Fruit fly (Drosophila melanogaster) whole organism, embryonic: ENCODE measurements around the gene tral.

Source experiments
- Abd-B ChIP-seq: fragments of 200-800 bp; sonication (Bioruptor generic); optimal IDR thresholded peaks from 2 replicates; lab custom pipeline; 2018; ENCODE audit warnings: missing biosample characterization, mild to moderate bottlenecking, missing genetic modification characterization, moderate library complexity
- Awh ChIP-seq: fragments of 200-800 bp; sonication (Bioruptor generic); IDR thresholded peaks from 2 replicates; pipeline ENCODE4, ENCODE4 v1.3.6; 2022; ENCODE audit warnings: missing biosample characterization, missing genetic modification characterization
- B-H1 ChIP-seq: fragments of 200-800 bp; sonication (Bioruptor generic); IDR thresholded peaks from 3 replicates; pipeline ENCODE4 v1.3.6; 2022; ENCODE audit warnings: missing biosample characterization, missing genetic modification characterization
- B-H2 ChIP-seq: fragments of 200-800 bp; sonication (Bioruptor generic); optimal IDR thresholded peaks from 2 replicates; lab custom pipeline; 2018; ENCODE audit warnings: missing biosample characterization, mild to moderate bottlenecking, missing genetic modification characterization
- CG12299 ChIP-seq: fragments of 200-800 bp; sonication (Bioruptor generic); optimal IDR thresholded peaks from 2 replicates; lab custom pipeline; 2018; ENCODE audit warnings: missing biosample characterization, mild to moderate bottlenecking, missing genetic modification characterization
- CG14014 ChIP-seq: fragments of 200-800 bp; sonication (Bioruptor generic); IDR thresholded peaks from 2 replicates; pipeline ENCODE4 v1.3.6; 2022; ENCODE audit warnings: missing biosample characterization, missing genetic modification characterization
- CG15073 ChIP-seq: fragments of 200-800 bp; sonication (Bioruptor generic); optimal IDR thresholded peaks from 2 replicates; lab custom pipeline; 2016; ENCODE audit warnings: missing biosample characterization, missing genetic modification characterization
- CG1529 ChIP-seq: fragments of 200-800 bp; sonication (Bioruptor generic); optimal IDR thresholded peaks from 3 replicates; lab custom pipeline; 2018; ENCODE audit warnings: missing biosample characterization, missing genetic modification characterization
- CG1647 ChIP-seq: fragments of 200-800 bp; sonication (Bioruptor generic); optimal IDR thresholded peaks from 3 replicates; lab custom pipeline; 2016; ENCODE audit warnings: missing biosample characterization, missing genetic modification characterization
- CG17612 ChIP-seq: fragments of 200-800 bp; sonication (Bioruptor generic); IDR thresholded peaks from 2 replicates; pipeline ENCODE4 v1.3.6; 2022; ENCODE audit warnings: missing biosample characterization, missing genetic modification characterization
- CG17802 ChIP-seq: fragments of 200-800 bp; sonication (Bioruptor generic); optimal IDR thresholded peaks from 2 replicates; lab custom pipeline; 2018; ENCODE audit warnings: missing biosample characterization, mild to moderate bottlenecking, missing genetic modification characterization, moderate library complexity
- CG18764 ChIP-seq: fragments of 200-800 bp; sonication (Bioruptor generic); optimal IDR thresholded peaks from 3 replicates; lab custom pipeline; 2016; ENCODE audit warnings: missing biosample characterization, missing genetic modification characterization
- CG31224 ChIP-seq: fragments of 200-800 bp; sonication (Bioruptor generic); IDR thresholded peaks from 2 replicates; pipeline ENCODE4 v1.3.6; 2022; ENCODE audit warnings: missing biosample characterization, missing genetic modification characterization
- CG31365 ChIP-seq: fragments of 200-800 bp; sonication (Bioruptor generic); optimal IDR thresholded peaks from 2 replicates; lab custom pipeline; 2018; ENCODE audit warnings: missing biosample characterization, mild to moderate bottlenecking, missing genetic modification characterization
- CG3407 ChIP-seq: fragments of 200-800 bp; sonication (Bioruptor generic); optimal IDR thresholded peaks from 2 replicates; lab custom pipeline; 2018; ENCODE audit warnings: missing biosample characterization, mild to moderate bottlenecking, missing genetic modification characterization
- CG4854 ChIP-seq: fragments of 200-800 bp; sonication (Bioruptor generic); optimal IDR thresholded peaks from 2 replicates; lab custom pipeline; 2016; ENCODE audit warnings: missing biosample characterization, missing genetic modification characterization, inconsistent platforms
- CG6272 ChIP-seq: fragments of 200-800 bp; sonication (Bioruptor generic); IDR thresholded peaks from 2 replicates; pipeline ENCODE4 v1.3.6; 2022; ENCODE audit warnings: missing biosample characterization, missing genetic modification characterization
- CG6654 ChIP-seq: fragments of 200-800 bp; sonication (Bioruptor generic); optimal IDR thresholded peaks from 2 replicates; lab custom pipeline; 2017; ENCODE audit warnings: missing biosample characterization, mild to moderate bottlenecking, missing genetic modification characterization
- CG8290 ChIP-seq, 3 experiments: fragments of 200-800 bp; sonication (Bioruptor generic); optimal IDR thresholded peaks; 2 replicates each; lab custom pipeline; 2016 to 2019; ENCODE audit warnings: missing biosample characterization in 3 of 3, missing genetic modification characterization in 3 of 3, mild to moderate bottlenecking in 2 of 3, moderate library complexity in 1 of 3
- CG9932 ChIP-seq: fragments of 200-800 bp; sonication (Bioruptor generic); IDR thresholded peaks from 2 replicates; pipeline ENCODE4 v1.3.6; 2022; ENCODE audit warnings: missing biosample characterization, missing genetic modification characterization
- CHES-1-like ChIP-seq: fragments of 200-800 bp; sonication (Bioruptor generic); optimal IDR thresholded peaks from 2 replicates; lab custom pipeline; 2016; ENCODE audit warnings: missing biosample characterization, missing genetic modification characterization
- Chrac-16 ChIP-seq: fragments of 200-800 bp; sonication (Bioruptor generic); optimal IDR thresholded peaks from 3 replicates; lab custom pipeline; 2016; ENCODE audit warnings: missing biosample characterization, missing genetic modification characterization
- HmgZ ChIP-seq: fragments of 200-800 bp; sonication (Bioruptor generic); optimal IDR thresholded peaks from 2 replicates; lab custom pipeline; 2018; ENCODE audit warnings: missing biosample characterization, mild to moderate bottlenecking, missing genetic modification characterization
- Kr ChIP-seq: fragments of 200-800 bp; sonication (Bioruptor generic); optimal IDR thresholded peaks from 2 replicates; lab custom pipeline; 2017; ENCODE audit warnings: missing biosample characterization, mild to moderate bottlenecking, missing genetic modification characterization
- Lpt ChIP-seq: fragments of >200 bp; optimal IDR thresholded peaks from 2 replicates; lab custom pipeline; 2018; ENCODE audit warnings: missing biosample characterization, missing genetic modification characterization
- MESR4 ChIP-seq: fragments of 200-800 bp; sonication (Bioruptor generic); optimal IDR thresholded peaks from 2 replicates; lab custom pipeline; 2018; ENCODE audit warnings: missing biosample characterization, mild to moderate bottlenecking, missing genetic modification characterization, moderate library complexity
- Meics ChIP-seq: fragments of 200-800 bp; sonication (Bioruptor generic); optimal IDR thresholded peaks from 2 replicates; lab custom pipeline; 2017; ENCODE audit warnings: missing biosample characterization, mild to moderate bottlenecking, missing genetic modification characterization
- Sry-δ ChIP-seq: fragments of 200-800 bp; sonication (Bioruptor generic); optimal IDR thresholded peaks from 2 replicates; lab custom pipeline; 2016; ENCODE audit warnings: missing biosample characterization, missing genetic modification characterization
- Tbp ChIP-seq: fragments of >200 bp; optimal IDR thresholded peaks from 2 replicates; lab custom pipeline; 2018; ENCODE audit warnings: missing biosample characterization, missing genetic modification characterization
- chm ChIP-seq: fragments of 200-800 bp; sonication (Bioruptor generic); IDR thresholded peaks from 2 replicates; pipeline ENCODE4 v1.3.6; 2022; ENCODE audit warnings: missing biosample characterization, missing genetic modification characterization
- chn ChIP-seq: fragments of 200-800 bp; sonication (Bioruptor generic); optimal IDR thresholded peaks from 2 replicates; lab custom pipeline; 2016; ENCODE audit warnings: missing biosample characterization, missing genetic modification characterization
- dan ChIP-seq: fragments of 200-800 bp; sonication (Bioruptor generic); IDR thresholded peaks from 2 replicates; pipeline ENCODE4 v1.3.6; 2022; ENCODE audit warnings: missing biosample characterization, missing genetic modification characterization
- fd96Cb ChIP-seq: fragments of 200-800 bp; sonication (Bioruptor generic); optimal IDR thresholded peaks from 2 replicates; lab custom pipeline; 2018; ENCODE audit warnings: missing biosample characterization, mild to moderate bottlenecking, missing genetic modification characterization, moderate library complexity
- gcm ChIP-seq: fragments of 200-800 bp; sonication (Bioruptor generic); optimal IDR thresholded peaks from 2 replicates; lab custom pipeline; 2019; ENCODE audit warnings: missing biosample characterization, mild to moderate bottlenecking, missing genetic modification characterization, moderate library complexity
- grn ChIP-seq: fragments of 200-800 bp; sonication (Bioruptor generic); optimal IDR thresholded peaks from 3 replicates; lab custom pipeline; 2017; ENCODE audit warnings: missing biosample characterization, missing genetic modification characterization
- gsb ChIP-seq: fragments of 200-800 bp; sonication (Bioruptor generic); IDR thresholded peaks from 2 replicates; pipeline ENCODE4 v1.3.6; 2022; ENCODE audit warnings: missing biosample characterization, missing genetic modification characterization
- h ChIP-seq: fragments of >200 bp; optimal IDR thresholded peaks from 2 replicates; lab custom pipeline; 2017
- hbn ChIP-seq: fragments of 200-800 bp; sonication (Bioruptor generic); IDR thresholded peaks from 2 replicates; pipeline ENCODE4 v1.3.6; 2022; ENCODE audit warnings: missing biosample characterization, missing genetic modification characterization; ENCODE audit not compliant: partially characterized antibody
- kah ChIP-seq: fragments of 200-800 bp; sonication (Bioruptor generic); optimal IDR thresholded peaks from 2 replicates; lab custom pipeline; 2018; ENCODE audit warnings: missing biosample characterization, mild to moderate bottlenecking, missing genetic modification characterization
- lola ChIP-seq, 3 experiments: fragments of >200 bp in 2 of 3; fragments of 200-800 bp in 1 of 3; sonication (Bioruptor generic) in 1 of 3; optimal IDR thresholded peaks; 2 replicates each; lab custom pipeline; 2017 to 2019; ENCODE audit warnings: missing biosample characterization in 3 of 3, missing genetic modification characterization in 3 of 3, mild to moderate bottlenecking in 1 of 3, moderate library complexity in 1 of 3
- nerfin-2 ChIP-seq: fragments of 200-800 bp; sonication (Bioruptor generic); IDR thresholded peaks from 2 replicates; pipeline ENCODE4 v1.3.6; 2022; ENCODE audit warnings: missing biosample characterization, missing genetic modification characterization; ENCODE audit not compliant: partially characterized antibody
- nom ChIP-seq: fragments of 200-800 bp; sonication (Bioruptor generic); optimal IDR thresholded peaks from 2 replicates; lab custom pipeline; 2017; ENCODE audit warnings: missing biosample characterization, missing genetic modification characterization, mild to moderate bottlenecking, moderate library complexity, missing genetic modification reagents
- onecut ChIP-seq: fragments of 200-800 bp; sonication (Bioruptor generic); IDR thresholded peaks from 2 replicates; pipeline ENCODE4 v1.3.6; 2022; ENCODE audit warnings: missing biosample characterization, missing genetic modification characterization
- p53 ChIP-seq: fragments of 200-800 bp; sonication (Bioruptor generic); optimal IDR thresholded peaks from 2 replicates; lab custom pipeline; 2016; ENCODE audit warnings: missing biosample characterization, missing genetic modification characterization
- pum ChIP-seq: fragments of 200-800 bp; sonication (Bioruptor generic); optimal IDR thresholded peaks from 2 replicates; lab custom pipeline; 2016; ENCODE audit warnings: missing biosample characterization, missing genetic modification characterization
- repo ChIP-seq: fragments of 200-800 bp; sonication (Bioruptor generic); optimal IDR thresholded peaks from 2 replicates; lab custom pipeline; 2016; ENCODE audit warnings: missing biosample characterization, missing genetic modification characterization
- row ChIP-seq: fragments of 200-800 bp; sonication (Bioruptor generic); IDR thresholded peaks from 3 replicates; pipeline ENCODE4 v1.3.6; 2022; ENCODE audit warnings: missing biosample characterization, missing genetic modification characterization
- slou ChIP-seq: fragments of 200-800 bp; sonication (Bioruptor generic); optimal IDR thresholded peaks from 3 replicates; lab custom pipeline; 2016; ENCODE audit warnings: missing biosample characterization, missing genetic modification characterization
- sqz ChIP-seq: fragments of 200-800 bp; sonication (Bioruptor generic); optimal IDR thresholded peaks from 3 replicates; lab custom pipeline; 2018; ENCODE audit warnings: missing biosample characterization, mild to moderate bottlenecking, missing genetic modification characterization
- trem ChIP-seq: fragments of 200-800 bp; optimal IDR thresholded peaks from 3 replicates; lab custom pipeline; 2019; ENCODE audit warnings: missing biosample characterization, mild to moderate bottlenecking, missing genetic modification characterization, moderate library complexity
- twi ChIP-seq: fragments of 200-800 bp; optimal IDR thresholded peaks from 2 replicates; lab custom pipeline; 2019; ENCODE audit warnings: missing biosample characterization, mild to moderate bottlenecking, missing genetic modification characterization, moderate library complexity

Gene tral

DNA sequence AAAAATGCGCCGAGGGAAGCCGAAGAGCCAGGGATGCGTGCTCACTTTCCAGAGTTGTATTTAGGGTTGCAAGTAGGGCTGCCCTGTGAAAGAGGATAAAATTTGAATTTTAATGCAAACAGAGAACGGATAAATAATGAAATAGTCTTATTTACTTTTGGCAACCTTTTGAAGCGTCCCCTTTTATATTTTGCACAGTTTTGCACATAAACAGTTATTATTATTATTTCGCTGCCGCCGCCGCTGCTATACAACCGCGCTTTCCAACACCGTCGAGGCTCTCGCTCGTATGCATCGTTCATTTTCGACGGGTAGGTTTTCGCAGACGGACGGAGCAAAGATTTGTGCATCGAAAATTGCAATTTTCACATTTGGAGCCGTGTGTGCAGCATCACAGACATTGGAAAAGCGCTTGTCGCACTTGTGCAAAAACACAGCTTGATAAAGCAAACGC, at the start of gene tral, which contains the start of gene sti (continued):
- TF ChIP-seq hbn (GFP tag; lab: Robert Waterston, UW): no peak
- TF ChIP-seq Meics (GFP tag; lab: Kevin White, UChicago): peak; percentile 88
- peak; percentile 82 for TF ChIP-seq CG3407 (GFP tag; lab: Kevin White, UChicago)
- TF ChIP-seq Awh (GFP tag; lab: Robert Waterston, UW): peak; percentile 61
- TF ChIP-seq Tbp (GFP tag; lab: Kevin White, UChicago): peak; percentile 67
- peak; percentile 94 for TF ChIP-seq chn (GFP tag; lab: Kevin White, UChicago)
- TF ChIP-seq CG17802 (tag; lab: Kevin White, UChicago): peak; percentile 50
- peak; percentile 92 for TF ChIP-seq Chrac-16
- peak; percentile 71 for TF ChIP-seq gcm (GFP tag; lab: Kevin White, UChicago)
- peak; percentile 79 for TF ChIP-seq sqz
- TF ChIP-seq kah: peak; percentile 36
- peak; percentile 95 for TF ChIP-seq CG1647
- TF ChIP-seq CG6272 (GFP tag; lab: Robert Waterston, UW): peak; percentile 87
- TF ChIP-seq grn (GFP tag; lab: Kevin White, UChicago): peak; percentile 40
- peak; percentile 87 for TF ChIP-seq slou
- TF ChIP-seq MESR4: peak; percentile 86
- peak; percentile 86 for TF ChIP-seq repo
- peak; percentile 97 for TF ChIP-seq trem (tag; lab: Kevin White, UChicago)
- peak; percentile 88 for TF ChIP-seq p53 (GFP tag; lab: Kevin White, UChicago)
- TF ChIP-seq B-H1 (GFP tag; lab: Robert Waterston, UW): peak; percentile 76
- peak; percentile 74 for TF ChIP-seq fd96Cb (tag; lab: Kevin White, UChicago)
- TF ChIP-seq chm (GFP tag; lab: Robert Waterston, UW): peak; percentile 54; the same call in 1 of the 2 replicates
- peak; percentile 88 for TF ChIP-seq CG4854 (GFP tag; lab: Kevin White, UChicago)
- peak; percentile 58 for TF ChIP-seq CG1529 (GFP tag; lab: Kevin White, UChicago)
- TF ChIP-seq Abd-B: no peak
- TF ChIP-seq pum (GFP tag; lab: Kevin White, UChicago): peak; percentile 95
- TF ChIP-seq CG17612 (GFP tag; lab: Robert Waterston, UW): peak; percentile 57; the same call in 1 of the 2 replicates
- peak; percentile 69 for TF ChIP-seq twi (tag; lab: Kevin White, UChicago)
- peak; percentile 52 for TF ChIP-seq CG6654 (GFP tag; lab: Kevin White, UChicago)
- TF ChIP-seq Sry-δ (GFP tag; lab: Kevin White, UChicago): peak; percentile 79
- peak; percentile 96 for TF ChIP-seq CG9932
- no peak for TF ChIP-seq dan (GFP tag; lab: Robert Waterston, UW)
- peak; percentile 77 for TF ChIP-seq CG18764 (GFP tag; lab: Kevin White, UChicago)
- peak; percentile 92 for TF ChIP-seq B-H2 (GFP tag; lab: Kevin White, UChicago)
- TF ChIP-seq HmgZ (tag; lab: Kevin White, UChicago): peak; percentile 95
- peak; percentile 84 for TF ChIP-seq CG8290 (GFP tag; optimal IDR thresholded peaks at IDR 0.05; lab: Kevin White, UChicago)
- peak; percentile 54 to 75 for TF ChIP-seq CG8290 (tag; optimal IDR thresholded peaks at IDR 0.05; lab: Kevin White, UChicago)
- peak; percentile 83 for TF ChIP-seq CG31224 (GFP tag; lab: Robert Waterston, UW)
- TF ChIP-seq nerfin-2 (GFP tag; lab: Robert Waterston, UW): 0 out of 2 replicates have a peak, but pooled peaks have one; percentile 31
- TF ChIP-seq CG15073 (GFP tag; lab: Kevin White, UChicago): no peak
- TF ChIP-seq lola (GFP tag; optimal IDR thresholded peaks at IDR 0.05; lab: Kevin White, UChicago): peak in 1 of 3 experiments; percentile 78
- TF ChIP-seq h (lab: Kevin White, UChicago): no peak
- TF ChIP-seq row (GFP tag; lab: Robert Waterston, UW): peak; percentile 88
- peak; percentile 51 for TF ChIP-seq nom (GFP tag; lab: Kevin White, UChicago)
- TF ChIP-seq CG31365: peak; percentile 58
- TF ChIP-seq CHES-1-like (GFP tag; lab: Kevin White, UChicago): peak; percentile 96
- peak; percentile 57 for TF ChIP-seq gsb (GFP tag; lab: Robert Waterston, UW)
- TF ChIP-seq onecut (GFP tag; lab: Robert Waterston, UW): peak; percentile 46
- no peak for TF ChIP-seq Kr
- no peak for TF ChIP-seq Lpt (GFP tag; lab: Kevin White, UChicago)
- peak; percentile 87 for TF ChIP-seq CG14014 (GFP tag; lab: Robert Waterston, UW)
- peak; percentile 68 for TF ChIP-seq CG12299 (tag; lab: Kevin White, UChicago)
